Worm (Caenorhabditis elegans) whole organism, young adult: ENCODE data around the gene fbxa-10.
A peak's percentile ranks its signal among the peaks of the same experiment; 100 is the strongest.

Experiments used
- F22D6.2 ChIP-seq: sonication (generic microtip); optimal IDR thresholded peaks from 2 replicates; lab custom pipeline; 2016; ENCODE audit warnings: mild to moderate bottlenecking, missing genetic modification characterization, missing compliant biosample characterization
- tbp1 ChIP-seq: fragments of 200-800 bp; sonication (Bioruptor generic); optimal IDR thresholded peaks from 2 replicates; lab custom pipeline; 2018; ENCODE audit warnings: mild to moderate bottlenecking, missing genetic modification characterization, missing compliant biosample characterization

Gene fbxa-10

DNA sequence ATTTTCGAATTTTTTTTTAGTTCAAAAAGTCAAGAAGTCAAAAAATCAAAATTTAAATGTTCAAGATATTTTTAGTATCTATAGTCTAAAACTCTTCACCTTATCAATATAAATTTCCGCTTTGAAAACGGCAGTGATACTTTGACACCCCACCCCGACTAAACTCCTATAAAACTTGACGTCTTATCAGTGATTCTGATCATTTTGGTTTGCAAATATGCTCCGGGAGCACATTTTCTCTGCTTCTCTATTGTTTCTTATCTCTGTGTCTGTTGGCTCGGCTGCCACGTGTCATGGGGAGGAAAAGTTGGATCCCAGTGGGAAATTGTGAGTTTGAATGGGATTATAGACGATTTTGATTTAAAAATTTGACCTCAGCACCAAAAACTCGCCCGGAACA lies 50.3 kb downstream of the fbxa-10 start, which contains the start of gene clec-150 (continued):
- TF ChIP-seq F22D6.2 (tag; lab: Kevin White, UChicago) (no peak), tbp1 (GFP tag; lab: Kevin White, UChicago) (peak; percentile 1)
